Worm (Caenorhabditis elegans) whole organism, midembryonic: ENCODE results near the gene F38B6.4.

Experiments used
- T22C8.4 ChIP-seq: fragments of 200-800 bp; sonication (Bioruptor generic); IDR thresholded peaks from 2 replicates; pipeline ENCODE4 v1.3.6; 2022; ENCODE audit warnings: missing genetic modification characterization, missing compliant biosample characterization
- cog-1 ChIP-seq: sonication (generic microtip); optimal IDR thresholded peaks from 2 replicates; lab custom pipeline; 2016; ENCODE audit warnings: missing genetic modification characterization, missing compliant biosample characterization
- flt-1 ChIP-seq: fragments of 200-800 bp; sonication (Bioruptor generic); IDR thresholded peaks from 2 replicates; pipeline ENCODE4 v1.3.6; 2022; ENCODE audit warnings: missing genetic modification characterization, missing compliant biosample characterization
- klf-2 ChIP-seq: fragments of 200-800 bp; sonication (Bioruptor generic); conservative IDR thresholded peaks from 2 replicates; pipeline ENCODE4 v1.3.6; 2022; ENCODE audit warnings: missing genetic modification reagents, missing genetic modification characterization, missing compliant biosample characterization
- med-1 ChIP-seq: sonication (generic microtip); optimal IDR thresholded peaks from 2 replicates; lab custom pipeline; 2017; ENCODE audit warnings: missing genetic modification characterization, mild to moderate bottlenecking, missing compliant biosample characterization, antibody characterized with exemption, missing genetic modification reagents; ENCODE audit not compliant: insufficient read depth
- ref-1 ChIP-seq: fragments of 200-800 bp; sonication (Bioruptor generic); conservative IDR thresholded peaks from 2 replicates; pipeline ENCODE4 v1.3.6; 2022; ENCODE audit warnings: missing genetic modification reagents, missing genetic modification characterization, missing compliant biosample characterization
- tab-1 ChIP-seq: fragments of 200-800 bp; sonication (Bioruptor generic); IDR thresholded peaks from 2 replicates; pipeline ENCODE4 v1.3.6; 2022; ENCODE audit warnings: missing genetic modification characterization, missing compliant biosample characterization
- ztf-23 ChIP-seq: fragments of 200-800 bp; sonication (Bioruptor generic); IDR thresholded peaks from 2 replicates; pipeline ENCODE4 v1.3.6; 2022; ENCODE audit warnings: missing genetic modification reagents, missing genetic modification characterization, missing compliant biosample characterization
- ztf-29 ChIP-seq: fragments of 200-800 bp; sonication (Bioruptor generic); IDR thresholded peaks from 2 replicates; pipeline ENCODE4 v1.3.6; 2022; ENCODE audit warnings: missing genetic modification reagents, missing genetic modification characterization, missing compliant biosample characterization

DNA sequence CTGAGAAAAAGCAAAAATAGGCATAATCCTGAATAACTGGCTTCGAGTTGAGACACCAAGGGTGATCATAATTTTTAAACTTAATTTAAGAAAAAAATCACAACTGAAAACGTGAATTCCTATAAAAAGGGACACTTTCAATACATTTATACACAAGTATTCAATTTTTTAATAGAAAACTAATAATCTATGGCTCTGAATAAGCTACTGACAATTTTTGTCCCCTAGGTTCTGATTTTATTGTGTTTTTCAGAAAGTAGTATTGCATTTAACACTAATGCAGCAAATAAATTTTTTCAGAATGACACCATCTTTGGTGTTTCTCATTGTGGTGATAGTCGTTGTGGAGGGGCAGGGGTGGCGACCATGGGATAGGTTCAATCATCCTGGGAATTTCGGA lies 38.6 kb downstream of the F38B6.4 start, which contains the start of gene nas-11:
- no peak for TF ChIP-seq tab-1 (GFP tag; lab: Robert Waterston, UW)
- no peak for TF ChIP-seq ztf-23 (GFP tag; lab: Robert Waterston, UW)
- no peak for TF ChIP-seq ztf-29 (GFP tag; lab: Robert Waterston, UW)
- no peak for TF ChIP-seq flt-1 (GFP tag; lab: Robert Waterston, UW)
- no peak for TF ChIP-seq ref-1 (GFP tag; lab: Robert Waterston, UW)
- no peak for TF ChIP-seq klf-2 (GFP tag; lab: Robert Waterston, UW)
- TF ChIP-seq cog-1 (tag; lab: Kevin White, UChicago) = no peak
- no peak for TF ChIP-seq med-1 (GFP tag; lab: Kevin White, UChicago)
- no peak for TF ChIP-seq T22C8.4 (GFP tag; lab: Robert Waterston, UW)
